Fruit fly (Drosophila melanogaster) whole organism, prepupa: ENCODE measurements around the gene prd1.

Source experiments
- CG11762 ChIP-seq: fragments of 200-800 bp; sonication (Bioruptor generic); optimal IDR thresholded peaks from 3 replicates; lab custom pipeline; 2016; ENCODE audit warnings: missing biosample characterization, missing genetic modification characterization; ENCODE audit not compliant: insufficient read depth
- CG16779 ChIP-seq: fragments of 200-800 bp; sonication (Bioruptor generic); optimal IDR thresholded peaks from 3 replicates; lab custom pipeline; 2017; ENCODE audit warnings: missing biosample characterization, mild to moderate bottlenecking, missing genetic modification characterization
- CG3032 ChIP-seq: fragments of 200-800 bp; optimal IDR thresholded peaks from 2 replicates; lab custom pipeline; 2019; ENCODE audit warnings: missing biosample characterization, mild to moderate bottlenecking, missing genetic modification characterization, moderate library complexity
- CG31627 ChIP-seq: fragments of 200-800 bp; sonication (Bioruptor generic); optimal IDR thresholded peaks from 3 replicates; lab custom pipeline; 2016; ENCODE audit warnings: missing biosample characterization, missing genetic modification characterization
- CG6792 ChIP-seq: fragments of 200-800 bp; sonication (Bioruptor generic); optimal IDR thresholded peaks from 3 replicates; lab custom pipeline; 2016; ENCODE audit warnings: missing biosample characterization, missing genetic modification characterization
- CG8119 ChIP-seq: fragments of 200-800 bp; sonication (Bioruptor generic); IDR thresholded peaks from 3 replicates; pipeline ENCODE4 v1.3.6; 2022; ENCODE audit warnings: missing biosample characterization, missing genetic modification characterization
- CG9139 ChIP-seq: fragments of 200-800 bp; sonication (Bioruptor generic); optimal IDR thresholded peaks from 3 replicates; lab custom pipeline; 2017; ENCODE audit warnings: missing biosample characterization, mild to moderate bottlenecking, missing genetic modification characterization
- Eip78C ChIP-seq: fragments of 200-800 bp; sonication (Bioruptor generic); peaks from one replicate; lab custom pipeline; 2016; ENCODE audit warnings: missing biosample characterization, missing genetic modification characterization
- Ets21C ChIP-seq: fragments of 200-800 bp; sonication (Bioruptor generic); optimal IDR thresholded peaks from 3 replicates; lab custom pipeline; 2016; ENCODE audit warnings: missing biosample characterization, missing genetic modification characterization
- Gug ChIP-seq: fragments of 200-800 bp; sonication (Bioruptor generic); IDR thresholded peaks from 2 replicates; pipeline ENCODE4 v1.3.6; 2022; ENCODE audit warnings: missing biosample characterization, missing genetic modification characterization
- Hr38 ChIP-seq: sonication (Bioruptor generic); optimal IDR thresholded peaks from 2 replicates; lab custom pipeline; 2016; ENCODE audit warnings: missing biosample characterization, missing genetic modification characterization
- Met ChIP-seq: fragments of 200-800 bp; sonication (Bioruptor generic); optimal IDR thresholded peaks from 3 replicates; lab custom pipeline; 2016; ENCODE audit warnings: missing biosample characterization, missing genetic modification characterization
- OdsH ChIP-seq: fragments of 200-800 bp; sonication (Bioruptor generic); optimal IDR thresholded peaks from 3 replicates; lab custom pipeline; 2016; ENCODE audit warnings: missing biosample characterization, missing genetic modification characterization
- Sox102F ChIP-seq: fragments of 200-800 bp; sonication (Bioruptor generic); optimal IDR thresholded peaks from 2 replicates; lab custom pipeline; 2016; ENCODE audit warnings: missing biosample characterization, mild to moderate bottlenecking, missing genetic modification characterization
- Sox14 ChIP-seq: fragments of 200-800 bp; sonication (Bioruptor generic); optimal IDR thresholded peaks from 3 replicates; lab custom pipeline; 2016; ENCODE audit warnings: missing biosample characterization, missing genetic modification characterization
- cyc ChIP-seq: fragments of 200-800 bp; sonication (Bioruptor generic); optimal IDR thresholded peaks from 3 replicates; lab custom pipeline; 2016; ENCODE audit warnings: missing biosample characterization, missing genetic modification characterization
- dsx ChIP-seq: fragments of 200-800 bp; optimal IDR thresholded peaks from 3 replicates; lab custom pipeline; 2019; ENCODE audit warnings: missing biosample characterization, mild to moderate bottlenecking, missing genetic modification characterization, moderate library complexity; ENCODE audit not compliant: poor library complexity, severe bottlenecking
- esn ChIP-seq: fragments of 200-800 bp; sonication (Bioruptor generic); optimal IDR thresholded peaks from 2 replicates; lab custom pipeline; 2016; ENCODE audit warnings: missing biosample characterization, mild to moderate bottlenecking, missing genetic modification characterization, moderate library complexity
- ss ChIP-seq, 2 experiments: fragments of 200-800 bp; sonication (Bioruptor generic); optimal IDR thresholded peaks; 2 replicates in 1 of 2; 3 replicates in 1 of 2; lab custom pipeline; 2017 to 2018; ENCODE audit warnings: mild to moderate bottlenecking in 2 of 2, missing biosample characterization in 2 of 2, missing genetic modification characterization in 2 of 2, moderate library complexity in 1 of 2
- topi ChIP-seq: fragments of 200-800 bp; sonication (Bioruptor generic); optimal IDR thresholded peaks from 3 replicates; lab custom pipeline; 2016; ENCODE audit warnings: missing biosample characterization, missing genetic modification characterization
- vri ChIP-seq: fragments of 200-800 bp; sonication (Bioruptor generic); optimal IDR thresholded peaks from 3 replicates; lab custom pipeline; 2016; ENCODE audit warnings: missing biosample characterization, mild to moderate bottlenecking, missing genetic modification characterization

The prd1 gene

dm6 chr3R:11749297-11750293 is 37.2 kb downstream of the prd1 start, which contains the start of gene CG6923:
TSS of gene CG6923 (minus strand) at chr3R:11750029.
- TF ChIP-seq Sox14 (GFP tag; lab: Kevin White, UChicago) (peak; percentile 50), CG16779 (tag; lab: Kevin White, UChicago) (no peak), esn (peak; percentile 41)

- no peak for TF ChIP-seq CG8119 (GFP tag; lab: Robert Waterston, UW)
- no peak for TF ChIP-seq topi (GFP tag; lab: Kevin White, UChicago)
- no peak for TF ChIP-seq cyc (GFP tag; lab: Kevin White, UChicago)
- TF ChIP-seq Hr38 (GFP tag; lab: Kevin White, UChicago): no peak
- TF ChIP-seq Met (GFP tag; lab: Kevin White, UChicago): no peak
- no peak for TF ChIP-seq vri (GFP tag; lab: Kevin White, UChicago)
- TF ChIP-seq Sox102F (GFP tag; lab: Kevin White, UChicago): no peak
- no peak for TF ChIP-seq dsx
- no peak for TF ChIP-seq Ets21C
- TF ChIP-seq CG11762 (GFP tag; lab: Kevin White, UChicago): no peak
- no peak for TF ChIP-seq esn
- no peak for TF ChIP-seq ss (GFP tag; optimal IDR thresholded peaks at IDR 0.05; lab: Kevin White, UChicago)
- no peak for TF ChIP-seq Eip78C (GFP tag; lab: Kevin White, UChicago)
- TF ChIP-seq OdsH: no peak
- TF ChIP-seq Gug (GFP tag; lab: Robert Waterston, UW): no peak
- TF ChIP-seq CG9139 (GFP tag; lab: Kevin White, UChicago): no peak
- TF ChIP-seq CG6792 (GFP tag; lab: Kevin White, UChicago): no peak
Observed at dm6 chr3R:11741730-11742203, 45.0 kb downstream of the prd1 start, which contains the start of the genes Blm and CG14722. TSS of gene Blm (minus strand) at chr3R:11741783. TSS of gene CG14722 (plus strand) at chr3R:11741890.

dm6 chr3R:11735337-11735736 is 51.5 kb downstream of the prd1 start, which contains the start of gene CG14721:
TSS of gene CG14721 (plus strand) at chr3R:11735447.
- TF ChIP-seq CG3032 (tag; lab: Kevin White, UChicago) (peak; percentile 33), esn (no peak), CG31627 (peak; percentile 41), cyc (GFP tag; lab: Kevin White, UChicago) (no peak)
